Worm (Caenorhabditis elegans) whole organism, young adult: Measurements from ENCODE around the gene pigk-1.

Experiments used
- B0035.1 ChIP-seq: sonication (generic microtip); optimal IDR thresholded peaks from 2 replicates; lab custom pipeline; 2016; ENCODE audit warnings: missing genetic modification characterization, mild to moderate bottlenecking, missing compliant biosample characterization, missing genotype, missing genetic modification reagents
- D2030.7 ChIP-seq: fragments of 200-800 bp; sonication (Bioruptor generic); IDR thresholded peaks from 2 replicates; pipeline ENCODE4 v1.3.6; 2022; ENCODE audit warnings: missing genetic modification reagents, missing genetic modification characterization, missing compliant biosample characterization
- F33H1.4 ChIP-seq: fragments of 200-800 bp; sonication (Bioruptor generic); IDR thresholded peaks from 2 replicates; pipeline ENCODE4 v1.3.6; 2022; ENCODE audit warnings: missing genetic modification reagents, missing genetic modification characterization, missing compliant biosample characterization
- F39B2.1 ChIP-seq: fragments of 200-800 bp; sonication (Bioruptor generic); IDR thresholded peaks from 2 replicates; pipeline ENCODE4 v1.3.6; 2022; ENCODE audit warnings: missing genetic modification reagents, missing genetic modification characterization, missing compliant biosample characterization
- F57C9.4 ChIP-seq: sonication (generic microtip); optimal IDR thresholded peaks from 2 replicates; lab custom pipeline; 2017; ENCODE audit warnings: mild to moderate bottlenecking, missing genetic modification characterization, missing compliant biosample characterization
- K11D2.4 ChIP-seq: fragments of 200-800 bp; sonication (Bioruptor generic); IDR thresholded peaks from 2 replicates; pipeline ENCODE4 v1.3.6; 2022; ENCODE audit warnings: missing genetic modification reagents, missing genetic modification characterization, missing compliant biosample characterization
- Y67H2A.10 ChIP-seq: fragments of 200-800 bp; sonication (Bioruptor generic); conservative IDR thresholded peaks from 2 replicates; pipeline ENCODE4 v1.3.6; 2022; ENCODE audit warnings: missing genetic modification reagents, missing genetic modification characterization, missing compliant biosample characterization
- akir-1 ChIP-seq: fragments of 200-800 bp; sonication (Bioruptor generic); optimal IDR thresholded peaks from 2 replicates; lab custom pipeline; 2018; ENCODE audit warnings: mild to moderate bottlenecking, missing genetic modification characterization, moderate library complexity, missing compliant biosample characterization
- bed-1 ChIP-seq: fragments of 200-800 bp; sonication (Bioruptor generic); IDR thresholded peaks from 2 replicates; pipeline ENCODE4 v1.3.6; 2022; ENCODE audit warnings: missing genetic modification reagents, missing genetic modification characterization, missing compliant biosample characterization
- cebp-2 ChIP-seq: fragments of 200-800 bp; sonication (Bioruptor generic); IDR thresholded peaks from 2 replicates; pipeline ENCODE4 v1.3.6; 2022; ENCODE audit warnings: missing genetic modification characterization, missing compliant biosample characterization
- ceh-79 ChIP-seq: sonication (generic microtip); optimal IDR thresholded peaks from 2 replicates; lab custom pipeline; 2017; ENCODE audit warnings: mild to moderate bottlenecking, missing genetic modification characterization, missing compliant biosample characterization
- die-1 ChIP-seq: sonication (generic microtip); optimal IDR thresholded peaks from 2 replicates; lab custom pipeline; 2016; ENCODE audit warnings: missing genotype, mild to moderate bottlenecking, missing genetic modification characterization, missing compliant biosample characterization
- efl-1 ChIP-seq: fragments of 150-350 bp; optimal IDR thresholded peaks from 2 replicates; lab custom pipeline; 2014; ENCODE audit warnings: missing biosample characterization, missing genetic modification reagents, missing genetic modification characterization
- egrh-3 ChIP-seq: fragments of 200-800 bp; sonication (Bioruptor generic); IDR thresholded peaks from 2 replicates; pipeline ENCODE4 v1.3.6; 2022; ENCODE audit warnings: missing genetic modification reagents, missing genetic modification characterization, missing compliant biosample characterization
- ets-4 ChIP-seq: fragments of 200-800 bp; sonication (Bioruptor generic); optimal IDR thresholded peaks from 2 replicates; lab custom pipeline; 2018; ENCODE audit warnings: mild to moderate bottlenecking, missing genetic modification characterization, missing compliant biosample characterization
- hmg-1.2 ChIP-seq: fragments of 200-800 bp; sonication (Bioruptor generic); IDR thresholded peaks from 2 replicates; pipeline ENCODE4 v1.3.6; 2022; ENCODE audit warnings: missing genetic modification reagents, missing genetic modification characterization, missing compliant biosample characterization
- hmg-20 ChIP-seq: fragments of 200-800 bp; sonication (Bioruptor generic); IDR thresholded peaks from 2 replicates; pipeline ENCODE4 v1.3.6; 2022; ENCODE audit warnings: missing genetic modification reagents, missing genetic modification characterization, missing compliant biosample characterization
- let-607 ChIP-seq, 2 experiments: fragments of 200-800 bp in 1 of 2; sonication (Bioruptor generic) in 1 of 2; sonication (generic microtip) in 1 of 2; optimal IDR thresholded peaks; 2 replicates each; lab custom pipeline; 2016 to 2018; ENCODE audit warnings: mild to moderate bottlenecking in 2 of 2, missing compliant biosample characterization in 2 of 2, missing genetic modification characterization in 2 of 2, moderate library complexity in 2 of 2, missing genotype in 1 of 2
- lir-1 ChIP-seq: fragments of 200-800 bp; sonication (Bioruptor generic); conservative IDR thresholded peaks from 2 replicates; pipeline ENCODE4 v1.3.6; 2022; ENCODE audit warnings: missing genetic modification reagents, missing genetic modification characterization, missing compliant biosample characterization
- madf-10 ChIP-seq: sonication (generic microtip); optimal IDR thresholded peaks from 2 replicates; lab custom pipeline; 2016; ENCODE audit warnings: mild to moderate bottlenecking, missing genetic modification characterization, missing compliant biosample characterization
- madf-6 ChIP-seq: fragments of 200-800 bp; sonication (Bioruptor generic); IDR thresholded peaks from 2 replicates; pipeline ENCODE4 v1.3.6; 2022; ENCODE audit warnings: missing genetic modification reagents, missing genetic modification characterization, missing compliant biosample characterization
- nfya-1 ChIP-seq: sonication (generic microtip); optimal IDR thresholded peaks from 2 replicates; lab custom pipeline; 2017; ENCODE audit warnings: antibody characterized with exemption, missing compliant biosample characterization, missing genetic modification characterization, borderline replicate concordance; ENCODE audit not compliant: insufficient read depth
- nfya-2 ChIP-seq: fragments of 200-800 bp; sonication (Bioruptor generic); IDR thresholded peaks from 2 replicates; pipeline ENCODE4 v1.3.6; 2022; ENCODE audit warnings: missing genetic modification reagents, missing genetic modification characterization, missing compliant biosample characterization
- nhr-179 ChIP-seq: sonication (generic microtip); optimal IDR thresholded peaks from 2 replicates; lab custom pipeline; 2016; ENCODE audit warnings: mild to moderate bottlenecking, missing genetic modification characterization, missing compliant biosample characterization
- nhr-27 ChIP-seq: fragments of 200-800 bp; sonication (Bioruptor generic); optimal IDR thresholded peaks from 2 replicates; lab custom pipeline; 2018; ENCODE audit warnings: mild to moderate bottlenecking, missing genetic modification characterization, moderate library complexity, missing compliant biosample characterization
- nhr-90 ChIP-seq: sonication (generic microtip); optimal IDR thresholded peaks from 2 replicates; lab custom pipeline; 2016; ENCODE audit warnings: missing genotype, mild to moderate bottlenecking, missing genetic modification characterization, missing compliant biosample characterization
- pbrm-1 ChIP-seq: fragments of 200-800 bp; sonication (Bioruptor generic); IDR thresholded peaks from 2 replicates; pipeline ENCODE4 v1.3.6; 2022; ENCODE audit warnings: missing genetic modification reagents, missing genetic modification characterization, missing compliant biosample characterization
- rcor-1 ChIP-seq: fragments of 200-800 bp; sonication (Bioruptor generic); IDR thresholded peaks from 2 replicates; pipeline ENCODE4 v1.3.6; 2022; ENCODE audit warnings: missing genetic modification reagents, missing genetic modification characterization, missing compliant biosample characterization
- repo-1 ChIP-seq: sonication (generic microtip); optimal IDR thresholded peaks from 2 replicates; lab custom pipeline; 2017; ENCODE audit warnings: mild to moderate bottlenecking, missing genetic modification characterization, missing compliant biosample characterization
- rpc-1 ChIP-seq, 2 experiments: fragments of 150-350 bp in 1 of 2; sonication (generic microtip) in 1 of 2; optimal IDR thresholded peaks; 2 replicates each; lab custom pipeline; 2014 to 2018; ENCODE audit warnings: missing biosample characterization in 1 of 2, missing genetic modification characterization in 1 of 2, missing genetic modification reagents in 1 of 2, missing genotype in 1 of 2
- sdz-38 ChIP-seq: sonication (generic microtip); optimal IDR thresholded peaks from 2 replicates; lab custom pipeline; 2016; ENCODE audit warnings: missing genotype, missing genetic modification characterization, missing compliant biosample characterization
- snpc-3.4 ChIP-seq: sonication (generic microtip); optimal IDR thresholded peaks from 2 replicates; lab custom pipeline; 2017; ENCODE audit warnings: missing genetic modification characterization, mild to moderate bottlenecking, missing compliant biosample characterization, antibody characterized with exemption, moderate library complexity, missing genotype, missing genetic modification reagents
- somi-1 ChIP-seq: fragments of 200-800 bp; sonication (Bioruptor generic); optimal IDR thresholded peaks from 2 replicates; lab custom pipeline; 2018; ENCODE audit warnings: mild to moderate bottlenecking, missing genetic modification characterization, missing compliant biosample characterization
- tlf-1 ChIP-seq: fragments of 200-800 bp; sonication (Bioruptor generic); optimal IDR thresholded peaks from 2 replicates; lab custom pipeline; 2018; ENCODE audit warnings: mild to moderate bottlenecking, missing genetic modification characterization, missing compliant biosample characterization
- ztf-25 ChIP-seq: fragments of 200-800 bp; sonication (Bioruptor generic); IDR thresholded peaks from 2 replicates; pipeline ENCODE4 v1.3.6; 2022; ENCODE audit warnings: missing genetic modification reagents, missing genetic modification characterization, missing compliant biosample characterization
- ztf-28 ChIP-seq: fragments of 200-800 bp; sonication (Bioruptor generic); IDR thresholded peaks from 2 replicates; pipeline ENCODE4 v1.3.6; 2022; ENCODE audit warnings: missing genetic modification reagents, missing genetic modification characterization, missing compliant biosample characterization
- ztf-6 ChIP-seq: fragments of 200-800 bp; sonication (Bioruptor generic); IDR thresholded peaks from 2 replicates; pipeline ENCODE4 v1.3.6; 2022; ENCODE audit warnings: missing genetic modification reagents, missing genetic modification characterization, missing compliant biosample characterization

Gene pigk-1

ce11 chrIV:11080823-11081285 lies 29.0 kb downstream of the pigk-1 start, which contains the start of gene atg-7 (continued):
- no peak for TF ChIP-seq F39B2.1 (GFP tag; lab: Robert Waterston, UW)
- TF ChIP-seq let-607 (tag; optimal IDR thresholded peaks at IDR 0.05; lab: Kevin White, UChicago) = peak in 1 of 2 experiments; percentile 31
- peak; percentile 7 for TF ChIP-seq nhr-90 (tag; lab: Kevin White, UChicago)
- TF ChIP-seq Y67H2A.10 (GFP tag; lab: Robert Waterston, UW) = no peak
- TF ChIP-seq bed-1 (GFP tag; lab: Robert Waterston, UW) = no peak
- no peak for TF ChIP-seq nfya-1
- TF ChIP-seq ztf-28 (GFP tag; lab: Robert Waterston, UW) = no peak
- no peak for TF ChIP-seq F33H1.4 (GFP tag; lab: Robert Waterston, UW)
- TF ChIP-seq B0035.1 (tag; lab: Kevin White, UChicago) = no peak
- no peak for TF ChIP-seq ztf-6 (GFP tag; lab: Robert Waterston, UW)
- no peak for TF ChIP-seq madf-10 (tag; lab: Kevin White, UChicago)
- TF ChIP-seq sdz-38 = no peak
- TF ChIP-seq ets-4 = no peak
- TF ChIP-seq D2030.7 (GFP tag; lab: Robert Waterston, UW) = no peak; the same call in 1 of the 2 replicates
- peak; percentile 12 for TF ChIP-seq somi-1
- TF ChIP-seq akir-1 (GFP tag; lab: Kevin White, UChicago) = no peak
- no peak for TF ChIP-seq pbrm-1 (GFP tag; lab: Robert Waterston, UW)
- TF ChIP-seq snpc-3.4 = no peak
- no peak for TF ChIP-seq F57C9.4 (tag; lab: Kevin White, UChicago)
- peak; percentile 34; the same call in 1 of the 2 replicates for TF ChIP-seq hmg-1.2 (GFP tag; lab: Robert Waterston, UW)
- no peak for TF ChIP-seq lir-1
- no peak for TF ChIP-seq rpc-1 (optimal IDR thresholded peaks at IDR 0.05; lab: Kevin White, UChicago)
- TF ChIP-seq rpc-1 (tag; optimal IDR thresholded peaks at IDR 0.05; lab: Kevin White, UChicago) = no peak
- TF ChIP-seq rcor-1 (GFP tag; lab: Robert Waterston, UW) = no peak; the same call in 1 of the 2 replicates
- 0 out of 2 replicates have a peak, but pooled peaks have one; percentile 29 for TF ChIP-seq cebp-2 (GFP tag; lab: Robert Waterston, UW)
- TF ChIP-seq die-1 (tag; lab: Kevin White, UChicago) = peak; percentile 20
- peak; percentile 4; the same call in 1 of the 2 replicates for TF ChIP-seq hmg-20 (GFP tag; lab: Robert Waterston, UW)
- peak; percentile 70 for TF ChIP-seq tlf-1 (GFP tag; lab: Kevin White, UChicago)
- TF ChIP-seq nhr-179 (tag; lab: Kevin White, UChicago) = no peak
- TF ChIP-seq nfya-2 (GFP tag; lab: Robert Waterston, UW) = no peak
- no peak for TF ChIP-seq K11D2.4 (GFP tag; lab: Robert Waterston, UW)
- TF ChIP-seq ceh-79 (tag; lab: Kevin White, UChicago) = no peak
- peak; percentile 39 for TF ChIP-seq madf-6 (GFP tag; lab: Robert Waterston, UW)
- no peak for TF ChIP-seq egrh-3 (GFP tag; lab: Robert Waterston, UW)
- TF ChIP-seq efl-1 = no peak
- TF ChIP-seq nhr-27 (tag; lab: Kevin White, UChicago) = no peak
- TF ChIP-seq ztf-25 (GFP tag; lab: Robert Waterston, UW) = no peak

- no peak for TF ChIP-seq repo-1
- TF ChIP-seq, all 124 proteins: peak for 0
Observed at ce11 chrIV:11078482-11078881, 31.3 kb downstream of the pigk-1 start, which contains the start of gene Y5F2A.4. Gene Y5F2A.4, minus strand, starts transcription at chrIV:11078582.
